Worm (Caenorhabditis elegans) whole organism, late embryonic: ENCODE data around the gene vab-9.

Experiments
- ceh-45 ChIP-seq: fragments of 200-800 bp; sonication (Bioruptor generic); IDR thresholded peaks from 2 replicates; pipeline ENCODE4 v1.3.6; 2022; ENCODE audit warnings: missing genetic modification reagents, missing genetic modification characterization, missing compliant biosample characterization
- hlh-13 ChIP-seq: fragments of 200-800 bp; sonication (Bioruptor generic); optimal IDR thresholded peaks from 2 replicates; lab custom pipeline; 2018; ENCODE audit warnings: mild to moderate bottlenecking, missing genetic modification characterization, missing compliant biosample characterization
- hlh-30 ChIP-seq: sonication (generic microtip); optimal IDR thresholded peaks from 2 replicates; lab custom pipeline; 2017; ENCODE audit warnings: antibody characterized with exemption, missing genetic modification characterization, missing compliant biosample characterization; ENCODE audit not compliant: insufficient read depth
- pag-3 ChIP-seq: sonication (generic microtip); optimal IDR thresholded peaks from 2 replicates; lab custom pipeline; 2016; ENCODE audit warnings: missing compliant biosample characterization, missing genetic modification characterization, borderline replicate concordance

- TF ChIP-seq pag-3 (tag; lab: Kevin White, UChicago) (no peak), ceh-45 (no peak), hlh-30 (no peak), hlh-13 (GFP tag; lab: Kevin White, UChicago) (no peak)
Measured at ce11 chrII:8683933-8684332, 46.4 kb upstream of the vab-9 start.
